Fruit fly (Drosophila melanogaster) S2 (cell line): ENCODE measurements around the gene I-t.

ENCODE experiments used
- CG8478 ChIP-seq: fragments of >200 bp; optimal IDR thresholded peaks from 2 replicates; lab custom pipeline; 2018
- CTCF ChIP-seq, 2 experiments: fragments of >200 bp; optimal IDR thresholded peaks; 2 replicates each; lab custom pipeline; 2018

DNA sequence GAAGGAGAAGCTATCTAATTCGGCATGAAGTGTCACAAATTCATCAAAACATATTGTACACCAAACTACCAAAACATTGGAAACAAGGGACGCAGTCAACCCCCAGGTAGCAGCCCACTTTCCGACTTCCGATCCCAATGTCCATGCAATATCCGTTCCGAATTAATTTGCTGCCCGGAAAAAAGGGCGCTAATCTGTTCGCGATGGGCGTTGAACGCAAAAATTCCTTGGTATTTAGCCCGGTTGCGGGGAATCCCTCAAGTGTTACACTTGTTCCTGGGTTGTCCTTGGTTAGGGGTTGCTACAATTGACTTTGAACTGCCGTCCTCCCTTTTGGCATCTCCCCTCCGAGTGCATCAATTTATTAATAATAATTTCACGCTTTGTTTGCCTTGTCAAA lies 11.3 kb upstream of the I-t start:
- no peak for TF ChIP-seq CG8478 (lab: Kevin White, UChicago)
- no peak for TF ChIP-seq CTCF (optimal IDR thresholded peaks at IDR 0.05; lab: Kevin White, UChicago)
